Fruit fly (Drosophila melanogaster) whole organism, embryonic: ENCODE measurements around the gene CG9467.

Experiments used
- Bgb ChIP-seq: fragments of 200-800 bp; sonication (Bioruptor generic); IDR thresholded peaks from 2 replicates; pipeline ENCODE4 v1.3.6; 2022; ENCODE audit warnings: missing biosample characterization, missing genetic modification characterization; ENCODE audit not compliant: partially characterized antibody
- CG10565 ChIP-seq: fragments of 200-800 bp; sonication (Bioruptor generic); optimal IDR thresholded peaks from 3 replicates; lab custom pipeline; 2016; ENCODE audit warnings: missing biosample characterization, mild to moderate bottlenecking, missing genetic modification characterization
- CG10654 ChIP-seq: fragments of 200-800 bp; sonication (Bioruptor generic); optimal IDR thresholded peaks from 2 replicates; lab custom pipeline; 2016; ENCODE audit warnings: missing biosample characterization, missing genetic modification characterization
- CG11696 ChIP-seq: fragments of 200-800 bp; sonication (Bioruptor generic); IDR thresholded peaks from 2 replicates; pipeline ENCODE4 v1.3.6; 2022; ENCODE audit warnings: missing biosample characterization, missing genetic modification characterization
- CG11723 ChIP-seq: fragments of 200-800 bp; sonication (Bioruptor generic); optimal IDR thresholded peaks from 2 replicates; lab custom pipeline; 2017; ENCODE audit warnings: missing biosample characterization, mild to moderate bottlenecking, missing genetic modification characterization
- CG12236 ChIP-seq: fragments of 200-800 bp; sonication (Bioruptor generic); optimal IDR thresholded peaks from 2 replicates; lab custom pipeline; 2016; ENCODE audit warnings: missing biosample characterization, missing genetic modification characterization
- CG18619 ChIP-seq: fragments of 200-800 bp; sonication (Bioruptor generic); optimal IDR thresholded peaks from 3 replicates; lab custom pipeline; 2017; ENCODE audit warnings: missing biosample characterization, mild to moderate bottlenecking, missing genetic modification characterization
- CG2116 ChIP-seq: fragments of 200-800 bp; sonication (Bioruptor generic); optimal IDR thresholded peaks from 3 replicates; lab custom pipeline; 2018; ENCODE audit warnings: missing biosample characterization, mild to moderate bottlenecking, missing genetic modification characterization
- CG2120 ChIP-seq: fragments of 200-800 bp; sonication (Bioruptor generic); optimal IDR thresholded peaks from 3 replicates; lab custom pipeline; 2016; ENCODE audit warnings: missing biosample characterization, missing genetic modification characterization
- CG31224 ChIP-seq: fragments of 200-800 bp; sonication (Bioruptor generic); IDR thresholded peaks from 2 replicates; pipeline ENCODE4 v1.3.6; 2022; ENCODE audit warnings: missing biosample characterization, missing genetic modification characterization
- CG3407 ChIP-seq: fragments of 200-800 bp; sonication (Bioruptor generic); optimal IDR thresholded peaks from 2 replicates; lab custom pipeline; 2018; ENCODE audit warnings: missing biosample characterization, mild to moderate bottlenecking, missing genetic modification characterization
- CG4854 ChIP-seq: fragments of 200-800 bp; sonication (Bioruptor generic); optimal IDR thresholded peaks from 2 replicates; lab custom pipeline; 2016; ENCODE audit warnings: missing biosample characterization, missing genetic modification characterization, inconsistent platforms
- CG9876 ChIP-seq: fragments of 200-800 bp; sonication (Bioruptor generic); optimal IDR thresholded peaks from 2 replicates; lab custom pipeline; 2016; ENCODE audit warnings: missing biosample characterization, missing genetic modification characterization
- CkIIα-i1 ChIP-seq: fragments of 200-800 bp; sonication (Bioruptor generic); IDR thresholded peaks from 2 replicates; pipeline ENCODE4 v1.3.6; 2022; ENCODE audit warnings: missing biosample characterization, missing genetic modification characterization
- D19B ChIP-seq: fragments of 200-800 bp; sonication (Bioruptor generic); optimal IDR thresholded peaks from 2 replicates; lab custom pipeline; 2017; ENCODE audit warnings: missing biosample characterization, mild to moderate bottlenecking, missing genetic modification characterization
- Dll ChIP-seq: fragments of 200-800 bp; sonication (Bioruptor generic); IDR thresholded peaks from 4 replicates; pipeline ENCODE4 v1.3.6; 2022; ENCODE audit warnings: missing biosample characterization, missing genetic modification characterization; ENCODE audit not compliant: partially characterized antibody
- Dref ChIP-seq: fragments of 200-800 bp; sonication (Bioruptor generic); IDR thresholded peaks from 2 replicates; pipeline ENCODE4 v1.3.6; 2022; ENCODE audit warnings: missing biosample characterization, missing genetic modification characterization
- H2.0 ChIP-seq: fragments of 200-800 bp; sonication (Bioruptor generic); IDR thresholded peaks from 2 replicates; pipeline ENCODE4 v1.3.6; 2022; ENCODE audit warnings: missing biosample characterization, missing genetic modification characterization
- HmgZ ChIP-seq: fragments of 200-800 bp; sonication (Bioruptor generic); optimal IDR thresholded peaks from 2 replicates; lab custom pipeline; 2018; ENCODE audit warnings: missing biosample characterization, mild to moderate bottlenecking, missing genetic modification characterization
- Lhr ChIP-seq: fragments of 200-800 bp; sonication (Bioruptor generic); optimal IDR thresholded peaks from 3 replicates; lab custom pipeline; 2017; ENCODE audit warnings: mild to moderate bottlenecking, missing biosample characterization, missing genetic modification reagents, missing genetic modification characterization
- Med ChIP-seq: fragments of 200-800 bp; sonication (Bioruptor generic); peaks from one replicate; lab custom pipeline; 2016; ENCODE audit warnings: missing biosample characterization, missing genetic modification characterization, mild to moderate bottlenecking, inconsistent platforms, moderate library complexity
- Meics ChIP-seq: fragments of 200-800 bp; sonication (Bioruptor generic); optimal IDR thresholded peaks from 2 replicates; lab custom pipeline; 2017; ENCODE audit warnings: missing biosample characterization, mild to moderate bottlenecking, missing genetic modification characterization
- Neu2 ChIP-seq: fragments of 200-800 bp; sonication (Bioruptor generic); optimal IDR thresholded peaks from 3 replicates; lab custom pipeline; 2016; ENCODE audit warnings: missing biosample characterization, missing genetic modification characterization, borderline replicate concordance
- Nf-YC ChIP-seq: fragments of 200-800 bp; optimal IDR thresholded peaks from 3 replicates; lab custom pipeline; 2019; ENCODE audit warnings: missing biosample characterization, mild to moderate bottlenecking, missing genetic modification characterization, moderate library complexity
- Pdp1 ChIP-seq, 2 experiments: fragments of 200-800 bp; sonication (Bioruptor generic); optimal IDR thresholded peaks; 3 replicates each; lab custom pipeline; 2016; ENCODE audit warnings: missing biosample characterization in 2 of 2, missing genetic modification characterization in 2 of 2, mild to moderate bottlenecking in 1 of 2, moderate library complexity in 1 of 2
- Vsx1 ChIP-seq: fragments of 200-800 bp; sonication (Bioruptor generic); optimal IDR thresholded peaks from 2 replicates; lab custom pipeline; 2017; ENCODE audit warnings: missing biosample characterization, mild to moderate bottlenecking, missing genetic modification characterization, missing genetic modification reagents
- abd-A ChIP-seq: fragments of 200-800 bp; sonication (Bioruptor generic); optimal IDR thresholded peaks from 3 replicates; lab custom pipeline; 2019; ENCODE audit warnings: missing biosample characterization, mild to moderate bottlenecking, missing genetic modification characterization, moderate library complexity
- btn ChIP-seq: fragments of 200-800 bp; sonication (Bioruptor generic); optimal IDR thresholded peaks from 2 replicates; lab custom pipeline; 2016; ENCODE audit warnings: missing biosample characterization, missing genetic modification characterization
- ci ChIP-seq: fragments of 200-800 bp; sonication (Bioruptor generic); IDR thresholded peaks from 3 replicates; pipeline ENCODE4 v1.3.6; 2022; ENCODE audit warnings: missing biosample characterization, missing genetic modification characterization
- en ChIP-seq: fragments of 200-800 bp; sonication (Bioruptor generic); optimal IDR thresholded peaks from 2 replicates; lab custom pipeline; 2016; ENCODE audit warnings: missing biosample characterization, missing genetic modification characterization
- esg ChIP-seq: fragments of 200-800 bp; sonication (Bioruptor generic); conservative IDR thresholded peaks from 2 replicates; pipeline ENCODE4 v1.3.6; 2022; ENCODE audit warnings: missing biosample characterization, missing genetic modification characterization
- gsb ChIP-seq: fragments of 200-800 bp; sonication (Bioruptor generic); IDR thresholded peaks from 2 replicates; pipeline ENCODE4 v1.3.6; 2022; ENCODE audit warnings: missing biosample characterization, missing genetic modification characterization
- jigr1 ChIP-seq: fragments of 200-800 bp; sonication (Bioruptor generic); IDR thresholded peaks from 3 replicates; pipeline ENCODE4 v1.3.6; 2022; ENCODE audit warnings: missing biosample characterization, missing genetic modification characterization
- lilli ChIP-seq: fragments of 200-800 bp; sonication (Bioruptor generic); optimal IDR thresholded peaks from 3 replicates; lab custom pipeline; 2016; ENCODE audit warnings: missing biosample characterization, missing genetic modification characterization
- lola ChIP-seq, 3 experiments: fragments of >200 bp in 2 of 3; fragments of 200-800 bp in 1 of 3; sonication (Bioruptor generic) in 1 of 3; optimal IDR thresholded peaks; 2 replicates each; lab custom pipeline; 2017 to 2019; ENCODE audit warnings: missing biosample characterization in 3 of 3, missing genetic modification characterization in 3 of 3, mild to moderate bottlenecking in 1 of 3, moderate library complexity in 1 of 3
- nmo ChIP-seq: fragments of 200-800 bp; sonication (Bioruptor generic); optimal IDR thresholded peaks from 2 replicates; lab custom pipeline; 2018; ENCODE audit warnings: missing biosample characterization, mild to moderate bottlenecking, missing genetic modification characterization, moderate library complexity
- pita ChIP-seq: fragments of 200-800 bp; sonication (Bioruptor generic); optimal IDR thresholded peaks from 2 replicates; lab custom pipeline; 2017; ENCODE audit warnings: missing biosample characterization, mild to moderate bottlenecking, missing genetic modification characterization
- pum ChIP-seq: fragments of 200-800 bp; sonication (Bioruptor generic); optimal IDR thresholded peaks from 2 replicates; lab custom pipeline; 2016; ENCODE audit warnings: missing biosample characterization, missing genetic modification characterization
- sim ChIP-seq: fragments of 200-800 bp; sonication (Bioruptor generic); IDR thresholded peaks from 2 replicates; pipeline ENCODE4 v1.3.6; 2022; ENCODE audit warnings: missing biosample characterization, missing genetic modification characterization
- sima ChIP-seq: fragments of 200-800 bp; sonication (Bioruptor generic); optimal IDR thresholded peaks from 2 replicates; lab custom pipeline; 2016; ENCODE audit warnings: missing biosample characterization, missing genetic modification characterization
- ssp ChIP-seq: fragments of 200-800 bp; sonication (Bioruptor generic); IDR thresholded peaks from 2 replicates; pipeline ENCODE4 v1.3.6; 2022; ENCODE audit warnings: missing biosample characterization, missing genetic modification characterization
- stc ChIP-seq: fragments of 200-800 bp; sonication (Bioruptor generic); IDR thresholded peaks from 2 replicates; pipeline ENCODE4 v1.3.6; 2022; ENCODE audit warnings: missing biosample characterization, missing genetic modification characterization
- toy ChIP-seq: fragments of 200-800 bp; sonication (Bioruptor generic); IDR thresholded peaks from 2 replicates; pipeline ENCODE4 v1.3.6; 2022; ENCODE audit warnings: missing biosample characterization, missing genetic modification characterization
- tup ChIP-seq: fragments of 200-800 bp; sonication (Bioruptor generic); optimal IDR thresholded peaks from 2 replicates; lab custom pipeline; 2016; ENCODE audit warnings: missing biosample characterization, mild to moderate bottlenecking, missing genetic modification characterization, moderate library complexity

CG9467 gene

DNA sequence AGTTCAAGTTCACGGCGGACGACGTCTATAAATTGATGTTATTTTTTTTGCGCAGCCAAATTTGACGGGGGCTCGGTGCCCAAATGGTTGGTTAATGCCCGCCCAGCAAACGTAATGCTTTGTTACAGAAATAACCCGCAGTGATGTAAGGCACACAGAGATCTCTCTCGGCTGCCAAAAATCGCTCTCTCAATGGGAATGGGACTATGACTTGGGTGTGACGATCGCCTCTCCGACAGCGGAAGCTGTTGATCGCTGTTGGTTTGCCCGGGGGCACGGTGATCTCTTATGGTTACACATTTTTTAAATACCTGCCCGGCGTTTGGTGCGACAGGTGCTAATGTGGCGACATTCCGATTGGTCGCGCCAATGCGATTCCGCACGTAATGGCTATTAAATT is 30.7 kb downstream of the CG9467 start (continued):
- TF ChIP-seq Lhr (GFP tag; lab: Kevin White, UChicago) (no peak), sima (GFP tag; lab: Kevin White, UChicago) (no peak), CG10654 (GFP tag; lab: Kevin White, UChicago) (no peak), CG11723 (GFP tag; lab: Kevin White, UChicago) (no peak), Bgb (GFP tag; lab: Robert Waterston, UW) (no peak), CG2116 (GFP tag; lab: Kevin White, UChicago) (no peak), pita (no peak), jigr1 (GFP tag; lab: Robert Waterston, UW) (no peak), Med (GFP tag; lab: Kevin White, UChicago) (peak; percentile 51), Pdp1 (GFP tag; optimal IDR thresholded peaks at IDR 0.05; lab: Kevin White, UChicago) (peak in 1 of 2 experiments; percentile 97), btn (GFP tag; lab: Kevin White, UChicago) (no peak), lola (GFP tag; optimal IDR thresholded peaks at IDR 0.05; lab: Kevin White, UChicago) (no peak), tup (GFP tag; lab: Kevin White, UChicago) (no peak), sim (no peak), lilli (no peak), CG3407 (GFP tag; lab: Kevin White, UChicago) (no peak), CG31224 (GFP tag; lab: Robert Waterston, UW) (no peak), CG9876 (GFP tag; lab: Kevin White, UChicago) (no peak), CG2120 (GFP tag; lab: Kevin White, UChicago) (no peak), Meics (GFP tag; lab: Kevin White, UChicago) (no peak), CkIIα-i1 (GFP tag; lab: Robert Waterston, UW) (no peak), ssp (GFP tag; lab: Robert Waterston, UW) (no peak), CG18619 (GFP tag; lab: Kevin White, UChicago) (no peak), nmo (GFP tag; lab: Kevin White, UChicago) (no peak), abd-A (tag; lab: Kevin White, UChicago) (no peak), CG4854 (no peak), toy (GFP tag; lab: Robert Waterston, UW) (no peak), Neu2 (GFP tag; lab: Kevin White, UChicago) (no peak), HmgZ (no peak), D19B (no peak), Nf-YC (tag; lab: Kevin White, UChicago) (no peak), Vsx1 (no peak), en (GFP tag; lab: Kevin White, UChicago) (no peak), CG10565 (no peak), Dll (no peak), CG11696 (GFP tag; lab: Robert Waterston, UW) (no peak), CG12236 (GFP tag; lab: Kevin White, UChicago) (no peak), stc (GFP tag; lab: Robert Waterston, UW) (no peak)

- TF ChIP-seq esg (no peak), pum (no peak), gsb (0 out of 2 replicates have a peak, but pooled peaks have one; percentile 26), Med (GFP tag; lab: Kevin White, UChicago) (peak; percentile 77), H2.0 (GFP tag; lab: Robert Waterston, UW) (no peak), Dref (GFP tag; lab: Robert Waterston, UW) (0 out of 2 replicates have a peak, but pooled peaks have one; percentile 27), ci (GFP tag; lab: Robert Waterston, UW) (0 out of 3 replicates have a peak, but pooled peaks have one; percentile 7)
- TF ChIP-seq, all 482 proteins: peak for 4
Observed at dm6 chr3R:9768884-9769283, 31.9 kb downstream of the CG9467 start, which contains the start of gene MED6. MED6 (minus strand) TSS chr3R:9768984.
